Worm (Caenorhabditis elegans) whole organism, L2 larva: ENCODE measurements around the gene M106.7.

Experiments
- C34F6.9 ChIP-seq: fragments of 150-350 bp; optimal IDR thresholded peaks from 2 replicates; lab custom pipeline; 2014; ENCODE audit warnings: missing biosample characterization, missing genetic modification characterization
- F13H6.1 ChIP-seq: sonication (generic microtip); optimal IDR thresholded peaks from 2 replicates; lab custom pipeline; 2016; ENCODE audit warnings: missing genetic modification characterization, missing compliant biosample characterization
- R02D3.7 ChIP-seq: fragments of 150-350 bp; optimal IDR thresholded peaks from 2 replicates; lab custom pipeline; 2014; ENCODE audit warnings: missing biosample characterization, missing genetic modification characterization
- Y55F3AM.14 ChIP-seq: fragments of 200-800 bp; sonication (Bioruptor generic); optimal IDR thresholded peaks from 2 replicates; lab custom pipeline; 2018; ENCODE audit warnings: mild to moderate bottlenecking, missing genetic modification characterization, missing compliant biosample characterization
- ZK546.5 ChIP-seq: sonication (generic microtip); optimal IDR thresholded peaks from 2 replicates; lab custom pipeline; 2017; ENCODE audit warnings: missing biosample characterization, missing genetic modification characterization
- alr-1 ChIP-seq: fragments of 150-350 bp; optimal IDR thresholded peaks from 2 replicates; lab custom pipeline; 2014; ENCODE audit warnings: missing biosample characterization, missing genetic modification characterization
- aly-2 ChIP-seq: fragments of 150-350 bp; optimal IDR thresholded peaks from 2 replicates; lab custom pipeline; 2014; ENCODE audit warnings: missing biosample characterization, missing genetic modification characterization
- ama-1 ChIP-seq: fragments of 150-350 bp; optimal IDR thresholded peaks from 2 replicates; lab custom pipeline; 2018; ENCODE audit warnings: inconsistent platforms
- blmp-1 ChIP-seq: sonication (generic microtip); optimal IDR thresholded peaks from 2 replicates; lab custom pipeline; 2017; ENCODE audit warnings: missing genetic modification characterization, mild to moderate bottlenecking, missing compliant biosample characterization, antibody characterized with exemption, moderate library complexity; ENCODE audit not compliant: insufficient read depth
- ceh-16 ChIP-seq: fragments of 150-350 bp; optimal IDR thresholded peaks from 2 replicates; lab custom pipeline; 2014; ENCODE audit warnings: missing biosample characterization, missing genetic modification characterization
- ceh-82 ChIP-seq: fragments of 150-350 bp; optimal IDR thresholded peaks from 2 replicates; lab custom pipeline; 2014; ENCODE audit warnings: missing biosample characterization, missing genetic modification characterization
- crh-2 ChIP-seq: sonication (generic microtip); optimal IDR thresholded peaks from 2 replicates; lab custom pipeline; 2017; ENCODE audit warnings: missing biosample characterization, missing genetic modification characterization
- dmd-4 ChIP-seq: sonication (generic microtip); optimal IDR thresholded peaks from 2 replicates; lab custom pipeline; 2017; ENCODE audit warnings: missing biosample characterization, missing genetic modification characterization
- egl-27 ChIP-seq: sonication (generic microtip); optimal IDR thresholded peaks from 3 replicates; lab custom pipeline; 2017; ENCODE audit warnings: missing biosample characterization, missing genetic modification reagents, missing genetic modification characterization
- elt-1 ChIP-seq: fragments of 150-350 bp; optimal IDR thresholded peaks from 2 replicates; lab custom pipeline; 2014; ENCODE audit warnings: missing biosample characterization, missing genetic modification characterization
- elt-3 ChIP-seq: sonication (generic microtip); optimal IDR thresholded peaks from 2 replicates; lab custom pipeline; 2017; ENCODE audit warnings: missing biosample characterization, missing genetic modification characterization
- fos-1 ChIP-seq: fragments of 150-350 bp; optimal IDR thresholded peaks from 2 replicates; lab custom pipeline; 2014; ENCODE audit warnings: missing biosample characterization, missing genetic modification characterization
- gmeb-1 ChIP-seq: fragments of 150-350 bp; optimal IDR thresholded peaks from 2 replicates; lab custom pipeline; 2014; ENCODE audit warnings: missing biosample characterization, missing genetic modification characterization
- lin-11 ChIP-seq: fragments of 150-350 bp; sonication (generic microtip); optimal IDR thresholded peaks from 2 replicates; lab custom pipeline; 2014; ENCODE audit warnings: missing biosample characterization, missing genetic modification characterization, inconsistent platforms, mixed read lengths
- lin-13 ChIP-seq: fragments of 150-350 bp; optimal IDR thresholded peaks from 2 replicates; lab custom pipeline; 2014; ENCODE audit warnings: missing biosample characterization, missing genetic modification reagents, missing genetic modification characterization
- lin-39 ChIP-seq: fragments of 150-350 bp; optimal IDR thresholded peaks from 2 replicates; lab custom pipeline; 2014; ENCODE audit warnings: missing biosample characterization, missing genetic modification reagents, missing genetic modification characterization
- lsy-2 ChIP-seq, 2 experiments: fragments of 150-350 bp in 1 of 2; sonication (generic microtip) in 1 of 2; optimal IDR thresholded peaks; 2 replicates each; lab custom pipeline; 2014 to 2017; ENCODE audit warnings: missing biosample characterization in 2 of 2, missing genetic modification characterization in 2 of 2
- mab-5 ChIP-seq: fragments of 150-350 bp; optimal IDR thresholded peaks from 2 replicates; lab custom pipeline; 2014; ENCODE audit warnings: missing biosample characterization, missing genetic modification characterization
- mbf-1 ChIP-seq: sonication (generic microtip); optimal IDR thresholded peaks from 2 replicates; lab custom pipeline; 2017; ENCODE audit warnings: missing biosample characterization, missing genetic modification characterization
- mdl-1 ChIP-seq, 2 experiments: fragments of 150-350 bp in 1 of 2; sonication (generic microtip) in 1 of 2; optimal IDR thresholded peaks; 2 replicates each; lab custom pipeline; 2017; ENCODE audit warnings: missing biosample characterization in 2 of 2, missing genetic modification characterization in 2 of 2
- nhr-10 ChIP-seq: sonication (generic microtip); optimal IDR thresholded peaks from 2 replicates; lab custom pipeline; 2017; ENCODE audit warnings: missing biosample characterization, missing genetic modification characterization
- nhr-11 ChIP-seq: fragments of 150-350 bp; optimal IDR thresholded peaks from 2 replicates; lab custom pipeline; 2014; ENCODE audit warnings: missing biosample characterization, missing genetic modification characterization
- nhr-12 ChIP-seq: fragments of 150-350 bp; optimal IDR thresholded peaks from 2 replicates; lab custom pipeline; 2014; ENCODE audit warnings: missing biosample characterization, missing genetic modification characterization
- nhr-129 ChIP-seq: fragments of 150-350 bp; optimal IDR thresholded peaks from 2 replicates; lab custom pipeline; 2014; ENCODE audit warnings: missing biosample characterization, missing genetic modification characterization
- nhr-21 ChIP-seq: fragments of 150-350 bp; optimal IDR thresholded peaks from 2 replicates; lab custom pipeline; 2014; ENCODE audit warnings: missing biosample characterization, missing genetic modification characterization
- nhr-23 ChIP-seq: fragments of 150-350 bp; optimal IDR thresholded peaks from 2 replicates; lab custom pipeline; 2014; ENCODE audit warnings: missing biosample characterization, missing genetic modification reagents, missing genetic modification characterization
- nhr-237 ChIP-seq: fragments of 150-350 bp; optimal IDR thresholded peaks from 2 replicates; lab custom pipeline; 2014; ENCODE audit warnings: missing biosample characterization, missing genetic modification characterization
- nhr-25 ChIP-seq: fragments of 150-350 bp; sonication (generic microtip); optimal IDR thresholded peaks from 3 replicates; lab custom pipeline; 2014; ENCODE audit warnings: missing biosample characterization, missing genetic modification characterization
- nhr-6 ChIP-seq: fragments of 150-350 bp; optimal IDR thresholded peaks from 2 replicates; lab custom pipeline; 2014; ENCODE audit warnings: missing biosample characterization, missing genetic modification characterization
- nhr-77 ChIP-seq: fragments of 150-350 bp; optimal IDR thresholded peaks from 2 replicates; lab custom pipeline; 2014; ENCODE audit warnings: missing biosample characterization, missing genetic modification characterization
- peb-1 ChIP-seq: fragments of 150-350 bp; optimal IDR thresholded peaks from 2 replicates; lab custom pipeline; 2014; ENCODE audit warnings: missing biosample characterization, missing genetic modification characterization
- sem-4 ChIP-seq: fragments of 150-350 bp; optimal IDR thresholded peaks from 2 replicates; lab custom pipeline; 2014; ENCODE audit warnings: missing biosample characterization, missing genetic modification reagents, missing genetic modification characterization
- skn-1 ChIP-seq: sonication (generic microtip); optimal IDR thresholded peaks from 2 replicates; lab custom pipeline; 2017; ENCODE audit warnings: missing biosample characterization, missing genetic modification characterization
- sma-3 ChIP-seq: sonication (generic microtip); optimal IDR thresholded peaks from 2 replicates; lab custom pipeline; 2016; ENCODE audit warnings: missing genetic modification reagents, missing genetic modification characterization, missing compliant biosample characterization
- sma-9 ChIP-seq, 2 experiments: fragments of 150-350 bp in 1 of 2; sonication (generic microtip) in 1 of 2; optimal IDR thresholded peaks; 2 replicates each; lab custom pipeline; 2014 to 2016; ENCODE audit warnings: missing genetic modification characterization in 2 of 2, mild to moderate bottlenecking in 1 of 2, missing biosample characterization in 1 of 2, missing compliant biosample characterization in 1 of 2, missing genetic modification reagents in 1 of 2, moderate library complexity in 1 of 2
- snpc-4 ChIP-seq: fragments of 150-350 bp; optimal IDR thresholded peaks from 2 replicates; lab custom pipeline; 2014; ENCODE audit warnings: missing biosample characterization, missing genetic modification characterization
- unc-39 ChIP-seq: fragments of 150-350 bp; optimal IDR thresholded peaks from 2 replicates; lab custom pipeline; 2014; ENCODE audit warnings: missing biosample characterization, missing genetic modification characterization
- unc-55 ChIP-seq: fragments of 150-350 bp; sonication (generic microtip); optimal IDR thresholded peaks from 3 replicates; lab custom pipeline; 2014; ENCODE audit warnings: missing biosample characterization, missing genetic modification reagents, missing genetic modification characterization
- unc-62 ChIP-seq: fragments of 150-350 bp; optimal IDR thresholded peaks from 2 replicates; lab custom pipeline; 2014; ENCODE audit warnings: missing biosample characterization, missing genetic modification reagents, missing genetic modification characterization
- zag-1 ChIP-seq: fragments of 150-350 bp; optimal IDR thresholded peaks from 2 replicates; lab custom pipeline; 2014; ENCODE audit warnings: missing biosample characterization, missing genetic modification characterization
- ztf-1 ChIP-seq: fragments of 200-800 bp; sonication (Bioruptor generic); conservative IDR thresholded peaks from 2 replicates; pipeline ENCODE4 v1.3.6; 2022; ENCODE audit warnings: missing genetic modification characterization, missing compliant biosample characterization
- ztf-11 ChIP-seq: sonication (generic microtip); optimal IDR thresholded peaks from 2 replicates; lab custom pipeline; 2017; ENCODE audit warnings: missing biosample characterization, missing genetic modification characterization
- ztf-4 ChIP-seq: fragments of 150-350 bp; optimal IDR thresholded peaks from 2 replicates; lab custom pipeline; 2014; ENCODE audit warnings: missing biosample characterization, missing genetic modification characterization

M106.7 gene

ce11 chrII:10872541-10872940 is 15.6 kb upstream of the M106.7 start, which contains the start of the genes cyn-4 and copz-1:
Gene cyn-4, minus strand, starts transcription at chrII:10872611.
Gene copz-1, plus strand, starts transcription at chrII:10872879.
- TF ChIP-seq dmd-4 (tag; lab: Kevin White, UChicago) (no peak), aly-2 (no peak), nhr-23 (tag; lab: Kevin White, UChicago) (no peak), elt-1 (no peak), nhr-237 (tag; lab: Kevin White, UChicago) (no peak), ztf-11 (no peak), ZK546.5 (tag; lab: Kevin White, UChicago) (no peak), fos-1 (tag; lab: Kevin White, UChicago) (peak; percentile 53), ceh-82 (tag; lab: Kevin White, UChicago) (peak; percentile 22), unc-39 (tag; lab: Kevin White, UChicago) (no peak), sma-3 (GFP tag; lab: Kevin White, UChicago) (peak; percentile 86), unc-62 (GFP tag; lab: Kevin White, UChicago) (no peak), peb-1 (no peak), nhr-11 (tag; lab: Kevin White, UChicago) (no peak), mab-5 (peak; percentile 42), C34F6.9 (tag; lab: Kevin White, UChicago) (peak; percentile 88), lsy-2 (tag; optimal IDR thresholded peaks at IDR 0.05; lab: Kevin White, UChicago) (peak; percentile 79 to 95), lin-39 (no peak), gmeb-1 (tag; lab: Kevin White, UChicago) (peak; percentile 74), mbf-1 (tag; lab: Kevin White, UChicago) (no peak), nhr-12 (tag; lab: Kevin White, UChicago) (no peak), ceh-16 (peak; percentile 57), nhr-77 (no peak), alr-1 (tag; lab: Kevin White, UChicago) (no peak), mdl-1 (tag; optimal IDR thresholded peaks at IDR 0.05; lab: Kevin White, UChicago) (no peak), R02D3.7 (tag; lab: Kevin White, UChicago) (peak; percentile 94), Y55F3AM.14 (GFP tag; lab: Kevin White, UChicago) (no peak), nhr-21 (peak; percentile 60), sma-9 (GFP tag; optimal IDR thresholded peaks at IDR 0.05; lab: Kevin White, UChicago) (peak; percentile 87), sma-9 (tag; optimal IDR thresholded peaks at IDR 0.05; lab: Kevin White, UChicago) (no peak), skn-1 (tag; lab: Kevin White, UChicago) (no peak), egl-27 (tag; lab: Kevin White, UChicago) (no peak), lin-13 (GFP tag; lab: Kevin White, UChicago) (peak; percentile 78), crh-2 (tag; lab: Kevin White, UChicago) (peak; percentile 92), sem-4 (tag; lab: Kevin White, UChicago) (peak; percentile 58), elt-3 (tag; lab: Kevin White, UChicago) (no peak), unc-55 (peak; percentile 90), nhr-129 (tag; lab: Kevin White, UChicago) (peak; percentile 48), nhr-10 (tag; lab: Kevin White, UChicago) (no peak), nhr-25 (peak; percentile 72), ztf-1 (GFP tag; lab: Robert Waterston, UW) (no peak), snpc-4 (tag; lab: Kevin White, UChicago) (peak; percentile 11), lin-11 (tag; lab: Kevin White, UChicago) (peak; percentile 88), ama-1 (no peak), ztf-4 (tag; lab: Kevin White, UChicago) (peak; percentile 44), F13H6.1 (tag; lab: Kevin White, UChicago) (peak; percentile 79), zag-1 (tag; lab: Kevin White, UChicago) (no peak), blmp-1 (tag; lab: Kevin White, UChicago) (no peak), nhr-6 (tag; lab: Kevin White, UChicago) (no peak)
